Fruit fly (Drosophila melanogaster) whole organism, embryonic: Measurements from ENCODE around the gene Cnep1r2.

ENCODE experiments used
- CG11398 ChIP-seq: fragments of 200-800 bp; sonication (Bioruptor generic); optimal IDR thresholded peaks from 2 replicates; lab custom pipeline; 2016; ENCODE audit warnings: missing biosample characterization, missing genetic modification characterization
- CG11504 ChIP-seq: fragments of 200-800 bp; sonication (Bioruptor generic); optimal IDR thresholded peaks from 3 replicates; lab custom pipeline; 2019; ENCODE audit warnings: missing biosample characterization, mild to moderate bottlenecking, missing genetic modification characterization, moderate library complexity
- CG11696 ChIP-seq: fragments of 200-800 bp; sonication (Bioruptor generic); IDR thresholded peaks from 2 replicates; pipeline ENCODE4 v1.3.6; 2022; ENCODE audit warnings: missing biosample characterization, missing genetic modification characterization
- CG14860 ChIP-seq: fragments of 200-800 bp; sonication (Bioruptor generic); IDR thresholded peaks from 3 replicates; pipeline ENCODE4 v1.3.6; 2022; ENCODE audit warnings: missing biosample characterization, missing genetic modification characterization; ENCODE audit not compliant: partially characterized antibody
- CG15601 ChIP-seq: fragments of 200-800 bp; sonication (Bioruptor generic); optimal IDR thresholded peaks from 3 replicates; lab custom pipeline; 2019; ENCODE audit warnings: missing biosample characterization, mild to moderate bottlenecking, missing genetic modification characterization, moderate library complexity
- CG16813 ChIP-seq: fragments of 200-800 bp; sonication (Bioruptor generic); IDR thresholded peaks from 3 replicates; pipeline ENCODE4 v1.3.6; 2022; ENCODE audit warnings: missing biosample characterization, missing genetic modification characterization; ENCODE audit not compliant: partially characterized antibody
- CG17612 ChIP-seq: fragments of 200-800 bp; sonication (Bioruptor generic); IDR thresholded peaks from 2 replicates; pipeline ENCODE4 v1.3.6; 2022; ENCODE audit warnings: missing biosample characterization, missing genetic modification characterization
- CG2678 ChIP-seq: fragments of 200-800 bp; sonication (Bioruptor generic); optimal IDR thresholded peaks from 3 replicates; lab custom pipeline; 2019; ENCODE audit warnings: missing biosample characterization, mild to moderate bottlenecking, missing genetic modification characterization, moderate library complexity
- CG34376 ChIP-seq: fragments of 200-800 bp; sonication (Bioruptor generic); optimal IDR thresholded peaks from 2 replicates; lab custom pipeline; 2018; ENCODE audit warnings: missing biosample characterization, mild to moderate bottlenecking, missing genetic modification characterization
- CG4707 ChIP-seq: fragments of 200-800 bp; sonication (Bioruptor generic); optimal IDR thresholded peaks from 2 replicates; lab custom pipeline; 2018; ENCODE audit warnings: missing biosample characterization, mild to moderate bottlenecking, missing genetic modification characterization, moderate library complexity
- CG6272 ChIP-seq: fragments of 200-800 bp; sonication (Bioruptor generic); IDR thresholded peaks from 2 replicates; pipeline ENCODE4 v1.3.6; 2022; ENCODE audit warnings: missing biosample characterization, missing genetic modification characterization
- CG6654 ChIP-seq: fragments of 200-800 bp; sonication (Bioruptor generic); optimal IDR thresholded peaks from 2 replicates; lab custom pipeline; 2017; ENCODE audit warnings: missing biosample characterization, mild to moderate bottlenecking, missing genetic modification characterization
- CG9437 ChIP-seq: fragments of 200-800 bp; sonication (Bioruptor generic); optimal IDR thresholded peaks from 2 replicates; lab custom pipeline; 2018; ENCODE audit warnings: missing biosample characterization, mild to moderate bottlenecking, missing genetic modification characterization
- Deaf1 ChIP-seq: fragments of 200-800 bp; optimal IDR thresholded peaks from 3 replicates; lab custom pipeline; 2019; ENCODE audit warnings: missing biosample characterization, mild to moderate bottlenecking, missing genetic modification characterization, moderate library complexity
- Doc3 ChIP-seq: fragments of 200-800 bp; sonication (Bioruptor generic); IDR thresholded peaks from 3 replicates; pipeline ENCODE4 v1.3.6; 2022; ENCODE audit warnings: missing biosample characterization, missing genetic modification characterization; ENCODE audit not compliant: partially characterized antibody
- HmgZ ChIP-seq: fragments of 200-800 bp; sonication (Bioruptor generic); optimal IDR thresholded peaks from 2 replicates; lab custom pipeline; 2018; ENCODE audit warnings: missing biosample characterization, mild to moderate bottlenecking, missing genetic modification characterization
- Lpt ChIP-seq: fragments of >200 bp; optimal IDR thresholded peaks from 2 replicates; lab custom pipeline; 2018; ENCODE audit warnings: missing biosample characterization, missing genetic modification characterization
- Meics ChIP-seq: fragments of 200-800 bp; sonication (Bioruptor generic); optimal IDR thresholded peaks from 2 replicates; lab custom pipeline; 2017; ENCODE audit warnings: missing biosample characterization, mild to moderate bottlenecking, missing genetic modification characterization
- Oli ChIP-seq: fragments of 200-800 bp; sonication (Bioruptor generic); optimal IDR thresholded peaks from 2 replicates; lab custom pipeline; 2018; ENCODE audit warnings: missing biosample characterization, mild to moderate bottlenecking, missing genetic modification characterization, moderate library complexity
- Sox100B ChIP-seq: fragments of 200-800 bp; sonication (Bioruptor generic); optimal IDR thresholded peaks from 3 replicates; lab custom pipeline; 2018; ENCODE audit warnings: missing biosample characterization, mild to moderate bottlenecking, missing genetic modification characterization
- Sry-β ChIP-seq: fragments of 200-800 bp; sonication (Bioruptor generic); optimal IDR thresholded peaks from 2 replicates; lab custom pipeline; 2018; ENCODE audit warnings: missing biosample characterization, mild to moderate bottlenecking, missing genetic modification characterization, moderate library complexity
- Ssrp ChIP-seq: fragments of 200-800 bp; sonication (Bioruptor generic); optimal IDR thresholded peaks from 2 replicates; lab custom pipeline; 2018; ENCODE audit warnings: missing biosample characterization, mild to moderate bottlenecking, missing genetic modification characterization, moderate library complexity
- Stat92E ChIP-seq, 3 experiments: fragments of >200 bp in 2 of 3; fragments of 200-800 bp in 1 of 3; sonication (Bioruptor generic) in 1 of 3; optimal IDR thresholded peaks; 2 replicates each; lab custom pipeline; 2017 to 2019; ENCODE audit warnings: missing biosample characterization in 3 of 3, missing genetic modification characterization in 3 of 3, mild to moderate bottlenecking in 1 of 3, moderate library complexity in 1 of 3
- Xbp1 ChIP-seq: fragments of 200-800 bp; sonication (Bioruptor generic); optimal IDR thresholded peaks from 3 replicates; lab custom pipeline; 2016; ENCODE audit warnings: missing biosample characterization, mild to moderate bottlenecking, missing genetic modification characterization
- YL-1 ChIP-seq: fragments of 200-800 bp; sonication (Bioruptor generic); optimal IDR thresholded peaks from 3 replicates; lab custom pipeline; 2017; ENCODE audit warnings: missing biosample characterization, mild to moderate bottlenecking, missing genetic modification characterization
- az2 ChIP-seq: fragments of 200-800 bp; sonication (Bioruptor generic); optimal IDR thresholded peaks from 3 replicates; lab custom pipeline; 2016; ENCODE audit warnings: missing biosample characterization, missing genetic modification characterization
- bcd ChIP-seq: fragments of 200-800 bp; sonication (Bioruptor generic); optimal IDR thresholded peaks from 2 replicates; lab custom pipeline; 2017; ENCODE audit warnings: missing biosample characterization, mild to moderate bottlenecking, missing genetic modification characterization
- chif ChIP-seq, 2 experiments: fragments of 200-800 bp; sonication (Bioruptor generic); optimal IDR thresholded peaks; 3 replicates each; lab custom pipeline; 2016; ENCODE audit warnings: missing biosample characterization in 2 of 2, missing genetic modification characterization in 2 of 2
- dmrt11E ChIP-seq: fragments of 200-800 bp; sonication (Bioruptor generic); optimal IDR thresholded peaks from 3 replicates; lab custom pipeline; 2018; ENCODE audit warnings: missing biosample characterization, mild to moderate bottlenecking, missing genetic modification characterization, moderate library complexity
- esg ChIP-seq: fragments of 200-800 bp; sonication (Bioruptor generic); conservative IDR thresholded peaks from 2 replicates; pipeline ENCODE4 v1.3.6; 2022; ENCODE audit warnings: missing biosample characterization, missing genetic modification characterization
- exex ChIP-seq: fragments of 200-800 bp; sonication (Bioruptor generic); optimal IDR thresholded peaks from 4 replicates; lab custom pipeline; 2018; ENCODE audit warnings: missing biosample characterization, mild to moderate bottlenecking, missing genetic modification characterization, moderate library complexity
- lbe ChIP-seq: fragments of 200-800 bp; sonication (Bioruptor generic); optimal IDR thresholded peaks from 2 replicates; lab custom pipeline; 2016; ENCODE audit warnings: missing biosample characterization, mild to moderate bottlenecking, missing genetic modification characterization
- maf-S ChIP-seq: fragments of 200-800 bp; sonication (Bioruptor generic); optimal IDR thresholded peaks from 2 replicates; lab custom pipeline; 2016; ENCODE audit warnings: missing biosample characterization, missing genetic modification characterization
- pnt ChIP-seq: fragments of 200-800 bp; sonication (Bioruptor generic); optimal IDR thresholded peaks from 3 replicates; lab custom pipeline; 2016; ENCODE audit warnings: missing biosample characterization, missing genetic modification characterization
- sob ChIP-seq: fragments of 200-800 bp; sonication (Bioruptor generic); IDR thresholded peaks from 2 replicates; pipeline ENCODE4 v1.3.6; 2022; ENCODE audit warnings: missing biosample characterization, missing genetic modification characterization
- stc ChIP-seq: fragments of 200-800 bp; sonication (Bioruptor generic); IDR thresholded peaks from 2 replicates; pipeline ENCODE4 v1.3.6; 2022; ENCODE audit warnings: missing biosample characterization, missing genetic modification characterization
- tgo ChIP-seq: fragments of 200-800 bp; sonication (Bioruptor generic); IDR thresholded peaks from 3 replicates; pipeline ENCODE4 v1.3.6; 2022; ENCODE audit warnings: missing biosample characterization, missing genetic modification characterization
- twi ChIP-seq: fragments of 200-800 bp; optimal IDR thresholded peaks from 2 replicates; lab custom pipeline; 2019; ENCODE audit warnings: missing biosample characterization, mild to moderate bottlenecking, missing genetic modification characterization, moderate library complexity

Gene Cnep1r2

DNA sequence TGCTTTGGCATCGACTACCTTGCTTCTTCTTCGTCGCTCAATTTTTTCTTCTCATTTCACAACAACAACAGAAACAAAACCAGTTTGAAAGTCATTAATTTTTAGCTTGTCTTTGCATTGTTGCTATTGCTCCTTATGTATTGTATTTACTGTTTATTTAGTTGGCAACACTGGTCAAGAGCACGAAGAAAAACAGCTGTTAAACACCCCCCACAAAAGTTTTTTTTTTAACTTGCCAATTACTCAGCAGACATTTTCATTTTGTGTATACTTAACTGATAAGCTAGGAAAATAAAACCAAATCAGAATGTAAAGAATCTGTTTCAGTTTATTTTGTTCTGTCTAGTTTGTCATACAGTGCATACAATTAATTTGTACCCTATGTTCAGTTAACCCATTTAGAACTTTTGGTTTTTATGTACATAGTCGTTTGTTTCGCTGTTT lies 41.8 kb downstream of the Cnep1r2 start (continued):
- TF ChIP-seq CG14860 (no peak), pnt (GFP tag; lab: Kevin White, UChicago) (no peak), Lpt (GFP tag; lab: Kevin White, UChicago) (no peak), Deaf1 (tag; lab: Kevin White, UChicago) (no peak), az2 (GFP tag; lab: Kevin White, UChicago) (no peak), chif (GFP tag; optimal IDR thresholded peaks at IDR 0.05; lab: Kevin White, UChicago) (peak in 1 of 2 experiments; percentile 51), CG6272 (GFP tag; lab: Robert Waterston, UW) (no peak), lbe (GFP tag; lab: Kevin White, UChicago) (no peak), CG17612 (GFP tag; lab: Robert Waterston, UW) (no peak), Doc3 (GFP tag; lab: Robert Waterston, UW) (no peak), Xbp1 (GFP tag; lab: Kevin White, UChicago) (no peak), CG11504 (tag; lab: Kevin White, UChicago) (peak; percentile 18), CG15601 (tag; lab: Kevin White, UChicago) (no peak), HmgZ (tag; lab: Kevin White, UChicago) (peak; percentile 23), CG11696 (GFP tag; lab: Robert Waterston, UW) (peak; percentile 54; the same call in 1 of the 2 replicates), CG11398 (no peak), dmrt11E (tag; lab: Kevin White, UChicago) (no peak), CG34376 (peak; percentile 9), Sox100B (GFP tag; lab: Kevin White, UChicago) (peak; percentile 30), Ssrp (no peak), maf-S (GFP tag; lab: Kevin White, UChicago) (no peak), Meics (GFP tag; lab: Kevin White, UChicago) (peak; percentile 8), esg (GFP tag; lab: Robert Waterston, UW) (no peak), tgo (GFP tag; lab: Robert Waterston, UW) (no peak; the same call in 2 of the 3 replicates), CG16813 (GFP tag; lab: Robert Waterston, UW) (no peak), CG9437 (GFP tag; lab: Kevin White, UChicago) (no peak), Oli (tag; lab: Kevin White, UChicago) (no peak), CG2678 (tag; lab: Kevin White, UChicago) (peak; percentile 51), bcd (GFP tag; lab: Kevin White, UChicago) (peak; percentile 7), Sry-β (GFP tag; lab: Kevin White, UChicago) (no peak), CG6654 (GFP tag; lab: Kevin White, UChicago) (no peak), sob (0 out of 2 replicates have a peak, but pooled peaks have one; percentile 37), YL-1 (GFP tag; lab: Kevin White, UChicago) (no peak), CG4707 (peak; percentile 2), Stat92E (GFP tag; optimal IDR thresholded peaks at IDR 0.05; lab: Kevin White, UChicago) (no peak), twi (tag; lab: Kevin White, UChicago) (no peak), stc (0 out of 2 replicates have a peak, but pooled peaks have one; percentile 10)

DNA sequence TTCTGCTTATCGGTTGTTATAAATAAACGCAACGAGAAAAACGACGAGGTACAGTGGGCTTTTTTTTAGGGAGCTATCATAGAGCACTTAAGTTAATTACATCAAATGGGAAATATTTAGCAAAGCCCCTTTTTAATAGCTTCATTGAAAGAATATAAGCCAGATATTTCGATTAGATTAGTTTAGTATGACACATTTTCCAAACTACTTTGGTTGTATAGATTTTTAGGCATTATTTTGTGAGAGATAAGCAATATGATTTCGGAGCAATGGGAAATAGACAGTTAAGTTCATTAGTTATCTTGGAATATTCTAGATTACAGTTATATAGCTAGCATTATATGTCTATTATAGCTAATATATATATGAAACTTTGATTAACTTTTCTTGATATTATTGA lies 42.2 kb downstream of the Cnep1r2 start:
- no peak for TF ChIP-seq az2 (GFP tag; lab: Kevin White, UChicago)
- peak; percentile 89 for TF ChIP-seq exex
